Fruit fly (Drosophila melanogaster): ENCODE measurements around the gene CG34355.
A peak's percentile ranks its signal among the peaks of the same experiment; 100 is the strongest.

Gene CG34355

dm6 chr3R:23763015-23763414 is 40.6 kb upstream of the CG34355 start, which contains the start of gene udt (continued):
- TF ChIP-seq Neu2 (GFP tag; optimal IDR thresholded peaks at IDR 0.05; ENCODE audit: borderline replicate concordance), result no peak
- TF ChIP-seq Myb (GFP tag; optimal IDR thresholded peaks at IDR 0.05), result peak; percentile 86
- TF ChIP-seq ham (GFP tag; IDR thresholded peaks at IDR 0.05), result no peak
- no peak for TF ChIP-seq Fer1 (GFP tag; optimal IDR thresholded peaks at IDR 0.05)
- TF ChIP-seq CG6765 (GFP tag; optimal IDR thresholded peaks at IDR 0.05), result no peak
- TF ChIP-seq Dp (GFP tag; optimal IDR thresholded peaks at IDR 0.05), result peak; percentile 27
- TF ChIP-seq CG1647 (GFP tag; optimal IDR thresholded peaks at IDR 0.05), result peak; percentile 24
- TF ChIP-seq Dip3 (GFP tag; optimal IDR thresholded peaks at IDR 0.05), result no peak
- no peak for TF ChIP-seq CG15011 (GFP tag; optimal IDR thresholded peaks at IDR 0.05)
- TF ChIP-seq CG15514 (GFP tag; optimal IDR thresholded peaks at IDR 0.05), result peak; percentile 55
- peak; percentile 29 for TF ChIP-seq lab (GFP tag; optimal IDR thresholded peaks at IDR 0.05)
- TF ChIP-seq her (GFP tag; optimal IDR thresholded peaks at IDR 0.05), result no peak
- TF ChIP-seq kni (GFP tag; optimal IDR thresholded peaks at IDR 0.05), result no peak
- no peak for TF ChIP-seq tio (GFP tag; optimal IDR thresholded peaks at IDR 0.05)
- TF ChIP-seq Rx (GFP tag; IDR thresholded peaks at IDR 0.05), result no peak
- TF ChIP-seq gcm (GFP tag; optimal IDR thresholded peaks at IDR 0.05), result no peak
- no peak for TF ChIP-seq Hey (tag; optimal IDR thresholded peaks at IDR 0.05)
- no peak for TF ChIP-seq Scr (GFP tag; IDR thresholded peaks at IDR 0.05; ENCODE audit: partially characterized antibody)
- no peak for TF ChIP-seq Deaf1 (tag; optimal IDR thresholded peaks at IDR 0.05)
- no peak for TF ChIP-seq ttk (GFP tag; IDR thresholded peaks at IDR 0.05)
- no peak for TF ChIP-seq br (optimal IDR thresholded peaks at IDR 0.05)
- no peak for TF ChIP-seq jigr1 (GFP tag; IDR thresholded peaks at IDR 0.05)
- TF ChIP-seq ind (GFP tag; optimal IDR thresholded peaks at IDR 0.05), result peak; percentile 14
- peak; percentile 14 for TF ChIP-seq CG12155 (GFP tag; optimal IDR thresholded peaks at IDR 0.05)
- no peak for TF ChIP-seq dati (GFP tag; IDR thresholded peaks at IDR 0.05)
- no peak for TF ChIP-seq CG17912 (GFP tag; optimal IDR thresholded peaks at IDR 0.05)
- TF ChIP-seq Sry-δ (GFP tag; optimal IDR thresholded peaks at IDR 0.05), result peak; percentile 10
- no peak for TF ChIP-seq tll (GFP tag; optimal IDR thresholded peaks at IDR 0.05)
- TF ChIP-seq CG4360 (GFP tag; IDR thresholded peaks at IDR 0.05), result no peak
- no peak for TF ChIP-seq CG9876 (GFP tag; optimal IDR thresholded peaks at IDR 0.05)
- no peak for TF ChIP-seq sob (GFP tag; IDR thresholded peaks at IDR 0.05)
- TF ChIP-seq pho (GFP tag; optimal IDR thresholded peaks at IDR 0.05), result no peak
- peak; percentile 34; the same call in 1 of the 2 replicates for TF ChIP-seq rib (GFP tag; IDR thresholded peaks at IDR 0.05)
- TF ChIP-seq eyg (GFP tag; optimal IDR thresholded peaks at IDR 0.05), result no peak
- no peak for TF ChIP-seq mirr (GFP tag; optimal IDR thresholded peaks at IDR 0.05)
- TF ChIP-seq hbn (GFP tag; IDR thresholded peaks at IDR 0.05; ENCODE audit: partially characterized antibody), result no peak
- TF ChIP-seq CG2116 (GFP tag; optimal IDR thresholded peaks at IDR 0.05), result peak; percentile 19
- TF ChIP-seq bcd (GFP tag; optimal IDR thresholded peaks at IDR 0.05), result peak; percentile 66
- no peak for TF ChIP-seq zfh2 (GFP tag; optimal IDR thresholded peaks at IDR 0.05)
- peak; percentile 64 for TF ChIP-seq MESR4 (GFP tag; optimal IDR thresholded peaks at IDR 0.05)
- no peak for TF ChIP-seq Hr78 (GFP tag; optimal IDR thresholded peaks at IDR 0.05)
- TF ChIP-seq CG7928 (GFP tag; optimal IDR thresholded peaks at IDR 0.05), result no peak
- no peak for TF ChIP-seq CG12659 (GFP tag; optimal IDR thresholded peaks at IDR 0.05)
- TF ChIP-seq Rfx (GFP tag; IDR thresholded peaks at IDR 0.05), result peak; percentile 47; the same call in 1 of the 2 replicates
- peak; percentile 11 for TF ChIP-seq CG10209 (GFP tag; optimal IDR thresholded peaks at IDR 0.05)
- TF ChIP-seq CG10321 (GFP tag; IDR thresholded peaks at IDR 0.05), result no peak
- 0 out of 3 replicates have a peak, but pooled peaks have one; percentile 42 for TF ChIP-seq CG6791 (GFP tag; IDR thresholded peaks at IDR 0.05; ENCODE audit: partially characterized antibody)
- TF ChIP-seq Max (GFP tag; optimal IDR thresholded peaks at IDR 0.05), result peak; percentile 4
- no peak for TF ChIP-seq CG7556 (GFP tag; optimal IDR thresholded peaks at IDR 0.05)
- TF ChIP-seq peb (GFP tag; IDR thresholded peaks at IDR 0.05), result no peak
- no peak for TF ChIP-seq twi (tag; optimal IDR thresholded peaks at IDR 0.05)

Measured in whole organism, embryonic.